Worm (Caenorhabditis elegans) whole organism, L1 larva: ENCODE data around the gene H11E01.2.

ENCODE experiments used
- F16B12.6 ChIP-seq: fragments of 150-350 bp; optimal IDR thresholded peaks from 2 replicates; lab custom pipeline; 2014; ENCODE audit warnings: missing biosample characterization, missing genetic modification characterization
- aly-2 ChIP-seq: fragments of 150-350 bp; optimal IDR thresholded peaks from 2 replicates; lab custom pipeline; 2014; ENCODE audit warnings: missing biosample characterization, missing genetic modification characterization
- blmp-1 ChIP-seq: fragments of 150-350 bp; optimal IDR thresholded peaks from 2 replicates; lab custom pipeline; 2014; ENCODE audit warnings: missing biosample characterization, missing genetic modification characterization
- ceh-88 ChIP-seq: fragments of 200-800 bp; sonication (Bioruptor generic); IDR thresholded peaks from 2 replicates; pipeline ENCODE4 v1.3.6; 2022; ENCODE audit warnings: missing genetic modification characterization, missing compliant biosample characterization
- egl-27 ChIP-seq, 2 experiments: fragments of 150-350 bp in 1 of 2; sonication (generic microtip); optimal IDR thresholded peaks; 3 replicates each; lab custom pipeline; 2017 to 2018; ENCODE audit warnings: missing biosample characterization in 2 of 2, missing genetic modification characterization in 2 of 2, missing genetic modification reagents in 2 of 2
- ets-5 ChIP-seq: fragments of 200-800 bp; sonication (Bioruptor generic); IDR thresholded peaks from 2 replicates; pipeline ENCODE4 v1.3.6; 2022; ENCODE audit warnings: missing genetic modification characterization, missing compliant biosample characterization
- fkh-4 ChIP-seq: sonication (generic microtip); optimal IDR thresholded peaks from 2 replicates; lab custom pipeline; 2016; ENCODE audit warnings: missing compliant biosample characterization, missing genetic modification characterization, borderline replicate concordance
- lin-13 ChIP-seq: fragments of 150-350 bp; optimal IDR thresholded peaks from 2 replicates; lab custom pipeline; 2014; ENCODE audit warnings: missing biosample characterization, missing genetic modification reagents, missing genetic modification characterization
- pqm-1 ChIP-seq: sonication (generic microtip); optimal IDR thresholded peaks from 3 replicates; lab custom pipeline; 2017; ENCODE audit warnings: missing biosample characterization, missing genetic modification characterization
- unc-62 ChIP-seq: fragments of 150-350 bp; optimal IDR thresholded peaks from 2 replicates; lab custom pipeline; 2014; ENCODE audit warnings: missing biosample characterization, missing genetic modification reagents, missing genetic modification characterization
- unc-86 ChIP-seq: sonication (generic microtip); optimal IDR thresholded peaks from 2 replicates; lab custom pipeline; 2016; ENCODE audit warnings: missing genetic modification characterization, missing compliant biosample characterization
- vab-15 ChIP-seq: sonication (generic microtip); optimal IDR thresholded peaks from 2 replicates; lab custom pipeline; 2017; ENCODE audit warnings: missing genotype, mild to moderate bottlenecking, missing genetic modification characterization, missing compliant biosample characterization

DNA sequence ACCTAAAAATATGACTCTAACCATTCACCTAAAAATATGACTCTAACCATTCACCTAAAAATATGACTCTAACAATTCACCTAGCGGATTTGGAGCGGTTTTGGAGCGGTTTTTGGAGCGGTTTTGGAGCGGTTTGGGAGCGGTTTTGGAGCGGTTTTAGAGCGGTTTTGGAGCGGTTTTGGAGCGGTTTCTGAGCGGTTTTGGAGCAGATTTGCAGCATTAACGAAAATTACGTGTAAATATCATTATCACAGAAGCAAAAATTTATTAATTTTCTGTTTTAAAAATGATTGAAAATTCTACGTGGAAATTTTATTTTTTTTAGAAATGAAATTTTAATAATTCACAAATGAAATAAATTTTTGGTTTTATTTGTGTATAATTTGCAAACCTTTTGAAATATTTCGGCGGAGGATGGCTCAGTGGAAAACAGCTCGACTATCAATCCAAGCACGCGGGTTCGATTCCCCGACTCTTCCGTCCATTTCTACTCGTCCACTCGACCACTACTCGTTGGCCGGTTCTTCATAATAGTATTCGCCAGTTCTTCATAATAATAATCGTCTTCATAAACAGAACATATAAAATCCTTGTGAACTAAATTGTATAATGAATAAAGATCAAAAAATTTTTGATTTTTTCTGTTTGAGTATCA is 22.7 kb downstream of the H11E01.2 start:
- TF ChIP-seq ceh-88 (GFP tag; lab: Robert Waterston, UW) (no peak), F16B12.6 (tag; lab: Kevin White, UChicago) (no peak), egl-27 (tag; optimal IDR thresholded peaks at IDR 0.05; lab: Kevin White, UChicago) (no peak), pqm-1 (tag; lab: Kevin White, UChicago) (no peak), lin-13 (GFP tag; lab: Kevin White, UChicago) (no peak), vab-15 (tag; lab: Kevin White, UChicago) (no peak), blmp-1 (tag; lab: Kevin White, UChicago) (no peak), unc-62 (GFP tag; lab: Kevin White, UChicago) (no peak), fkh-4 (tag; lab: Kevin White, UChicago) (no peak), ets-5 (GFP tag; lab: Robert Waterston, UW) (no peak), unc-86 (tag; lab: Kevin White, UChicago) (no peak), aly-2 (tag; lab: Kevin White, UChicago) (no peak)
